Worm (Caenorhabditis elegans) whole organism, late embryonic: ENCODE measurements around the gene tftc-3.

Experiments used
- C08G9.2 ChIP-seq: sonication (generic microtip); optimal IDR thresholded peaks from 2 replicates; lab custom pipeline; 2016; ENCODE audit warnings: mild to moderate bottlenecking, missing genetic modification characterization, moderate library complexity, missing compliant biosample characterization
- F13H6.1 ChIP-seq: sonication (generic microtip); optimal IDR thresholded peaks from 2 replicates; lab custom pipeline; 2016; ENCODE audit warnings: missing genetic modification characterization, missing compliant biosample characterization
- K02D7.2 ChIP-seq: sonication (generic microtip); optimal IDR thresholded peaks from 2 replicates; lab custom pipeline; 2017; ENCODE audit warnings: mild to moderate bottlenecking, missing genetic modification characterization, missing compliant biosample characterization
- K09A11.1 ChIP-seq: sonication (generic microtip); optimal IDR thresholded peaks from 2 replicates; lab custom pipeline; 2017; ENCODE audit warnings: antibody characterized with exemption, mild to moderate bottlenecking, missing genetic modification characterization, missing compliant biosample characterization; ENCODE audit not compliant: insufficient read depth
- Y22D7AL.16 ChIP-seq: sonication (generic microtip); optimal IDR thresholded peaks from 2 replicates; lab custom pipeline; 2016; ENCODE audit warnings: missing genetic modification characterization, missing compliant biosample characterization
- ama-1 ChIP-seq: fragments of 150-350 bp; optimal IDR thresholded peaks from 2 replicates; lab custom pipeline; 2014
- ceh-14 ChIP-seq: sonication (generic microtip); optimal IDR thresholded peaks from 2 replicates; lab custom pipeline; 2016; ENCODE audit warnings: missing genotype, missing genetic modification characterization, missing compliant biosample characterization
- ceh-18 ChIP-seq: sonication (generic microtip); optimal IDR thresholded peaks from 2 replicates; lab custom pipeline; 2016; ENCODE audit warnings: missing genetic modification characterization, missing compliant biosample characterization
- ceh-24 ChIP-seq: sonication (generic microtip); optimal IDR thresholded peaks from 2 replicates; lab custom pipeline; 2016; ENCODE audit warnings: mild to moderate bottlenecking, missing genetic modification characterization, missing compliant biosample characterization
- ceh-34 ChIP-seq: sonication (generic microtip); optimal IDR thresholded peaks from 2 replicates; lab custom pipeline; 2016; ENCODE audit warnings: mild to moderate bottlenecking, missing genetic modification characterization, missing compliant biosample characterization
- ceh-45 ChIP-seq: fragments of 200-800 bp; sonication (Bioruptor generic); IDR thresholded peaks from 2 replicates; pipeline ENCODE4 v1.3.6; 2022; ENCODE audit warnings: missing genetic modification reagents, missing genetic modification characterization, missing compliant biosample characterization
- che-1 ChIP-seq: sonication (generic microtip); optimal IDR thresholded peaks from 2 replicates; lab custom pipeline; 2016; ENCODE audit warnings: mild to moderate bottlenecking, missing genetic modification characterization, missing compliant biosample characterization
- dve-1 ChIP-seq: sonication (generic microtip); optimal IDR thresholded peaks from 2 replicates; lab custom pipeline; 2017; ENCODE audit warnings: antibody characterized with exemption, mild to moderate bottlenecking, missing genetic modification characterization, missing compliant biosample characterization
- elt-2 ChIP-seq: sonication (generic microtip); optimal IDR thresholded peaks from 2 replicates; lab custom pipeline; 2016; ENCODE audit warnings: missing genetic modification reagents, missing genetic modification characterization, missing compliant biosample characterization
- ets-4 ChIP-seq: sonication (generic microtip); optimal IDR thresholded peaks from 2 replicates; lab custom pipeline; 2016; ENCODE audit warnings: missing genetic modification characterization, missing compliant biosample characterization
- fkh-6 ChIP-seq: sonication (generic microtip); optimal IDR thresholded peaks from 2 replicates; lab custom pipeline; 2016; ENCODE audit warnings: missing genetic modification characterization, missing compliant biosample characterization
- gmeb-2 ChIP-seq: sonication (generic microtip); optimal IDR thresholded peaks from 2 replicates; lab custom pipeline; 2016; ENCODE audit warnings: missing genetic modification characterization, inconsistent platforms, missing compliant biosample characterization
- hlh-30 ChIP-seq: sonication (generic microtip); optimal IDR thresholded peaks from 2 replicates; lab custom pipeline; 2017; ENCODE audit warnings: antibody characterized with exemption, missing genetic modification characterization, missing compliant biosample characterization; ENCODE audit not compliant: insufficient read depth
- hlh-8 ChIP-seq: sonication (generic microtip); optimal IDR thresholded peaks from 2 replicates; lab custom pipeline; 2016; ENCODE audit warnings: missing genotype, missing genetic modification characterization, missing compliant biosample characterization
- lim-6 ChIP-seq: sonication (generic microtip); optimal IDR thresholded peaks from 2 replicates; lab custom pipeline; 2016; ENCODE audit warnings: missing genetic modification characterization, missing compliant biosample characterization
- lin-11 ChIP-seq: fragments of 200-800 bp; sonication (Bioruptor generic); optimal IDR thresholded peaks from 2 replicates; lab custom pipeline; 2018; ENCODE audit warnings: mild to moderate bottlenecking, missing genetic modification characterization, missing compliant biosample characterization
- mec-3 ChIP-seq: sonication (generic microtip); optimal IDR thresholded peaks from 2 replicates; lab custom pipeline; 2016; ENCODE audit warnings: borderline replicate concordance, missing genetic modification characterization, missing compliant biosample characterization
- nfya-1 ChIP-seq: sonication (generic microtip); optimal IDR thresholded peaks from 2 replicates; lab custom pipeline; 2017; ENCODE audit warnings: missing genetic modification characterization, mild to moderate bottlenecking, missing compliant biosample characterization, antibody characterized with exemption, moderate library complexity
- nhr-11 ChIP-seq: fragments of 150-350 bp; optimal IDR thresholded peaks from 2 replicates; lab custom pipeline; 2014; ENCODE audit warnings: missing biosample characterization, missing genetic modification characterization
- pat-9 ChIP-seq: fragments of 200-800 bp; sonication (Bioruptor generic); optimal IDR thresholded peaks from 2 replicates; lab custom pipeline; 2018; ENCODE audit warnings: mild to moderate bottlenecking, missing genetic modification characterization, moderate library complexity, missing compliant biosample characterization
- pha-4 ChIP-seq: fragments of 150-350 bp; optimal IDR thresholded peaks from 2 replicates; lab custom pipeline; 2018; ENCODE audit warnings: missing biosample characterization, missing genetic modification reagents, missing genetic modification characterization
- pqm-1 ChIP-seq: sonication (generic microtip); optimal IDR thresholded peaks from 2 replicates; lab custom pipeline; 2016; ENCODE audit warnings: missing genetic modification characterization, missing compliant biosample characterization
- pros-1 ChIP-seq: fragments of 150-350 bp; optimal IDR thresholded peaks from 2 replicates; lab custom pipeline; 2014; ENCODE audit warnings: missing biosample characterization, missing genetic modification reagents, missing genetic modification characterization
- ref-2 ChIP-seq: sonication (generic microtip); optimal IDR thresholded peaks from 2 replicates; lab custom pipeline; 2016; ENCODE audit warnings: missing genetic modification characterization, missing compliant biosample characterization
- rnt-1 ChIP-seq: sonication (generic microtip); optimal IDR thresholded peaks from 2 replicates; lab custom pipeline; 2016; ENCODE audit warnings: missing genetic modification characterization, missing compliant biosample characterization
- syd-9 ChIP-seq: sonication (generic microtip); optimal IDR thresholded peaks from 2 replicates; lab custom pipeline; 2016; ENCODE audit warnings: mild to moderate bottlenecking, missing genetic modification characterization, moderate library complexity, missing compliant biosample characterization
- tbx-7 ChIP-seq: sonication (generic microtip); optimal IDR thresholded peaks from 2 replicates; lab custom pipeline; 2016; ENCODE audit warnings: missing genotype, missing genetic modification characterization, missing compliant biosample characterization
- unc-3 ChIP-seq, 2 experiments: fragments of 200-800 bp in 1 of 2; sonication (Bioruptor generic) in 1 of 2; sonication (generic microtip) in 1 of 2; conservative IDR thresholded peaks in 1 of 2; optimal IDR thresholded peaks in 1 of 2; 2 replicates each; pipeline versions ENCODE4 v1.3.6 to Lab custom; 2016 to 2022; ENCODE audit warnings: missing compliant biosample characterization in 2 of 2, missing genetic modification characterization in 2 of 2, missing genetic modification reagents in 1 of 2
- unc-42 ChIP-seq: sonication (generic microtip); optimal IDR thresholded peaks from 2 replicates; lab custom pipeline; 2016; ENCODE audit warnings: missing genotype, missing genetic modification characterization, missing compliant biosample characterization

tftc-3 gene

DNA sequence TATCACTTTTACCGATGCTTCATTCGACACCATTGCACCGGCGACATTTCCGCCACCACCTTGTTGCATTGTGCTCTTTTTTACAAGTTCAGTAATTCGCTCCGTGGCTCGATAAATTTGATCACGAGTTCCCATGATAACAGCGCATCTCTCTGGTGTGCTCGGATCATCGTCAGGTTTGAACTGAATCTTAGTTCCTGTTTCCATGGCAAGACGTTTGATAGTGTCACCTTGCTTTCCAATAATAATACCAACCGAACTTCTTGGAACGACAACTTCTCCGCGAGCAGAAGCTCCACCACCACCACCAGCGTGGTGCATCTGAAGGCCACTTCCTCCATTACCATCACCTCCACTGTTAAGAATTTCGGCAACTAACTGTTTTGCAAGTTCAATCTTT is 27.0 kb upstream of the tftc-3 start:
- TF ChIP-seq pqm-1 (tag; lab: Kevin White, UChicago) (no peak), Y22D7AL.16 (tag; lab: Kevin White, UChicago) (no peak), F13H6.1 (tag; lab: Kevin White, UChicago) (no peak)

DNA sequence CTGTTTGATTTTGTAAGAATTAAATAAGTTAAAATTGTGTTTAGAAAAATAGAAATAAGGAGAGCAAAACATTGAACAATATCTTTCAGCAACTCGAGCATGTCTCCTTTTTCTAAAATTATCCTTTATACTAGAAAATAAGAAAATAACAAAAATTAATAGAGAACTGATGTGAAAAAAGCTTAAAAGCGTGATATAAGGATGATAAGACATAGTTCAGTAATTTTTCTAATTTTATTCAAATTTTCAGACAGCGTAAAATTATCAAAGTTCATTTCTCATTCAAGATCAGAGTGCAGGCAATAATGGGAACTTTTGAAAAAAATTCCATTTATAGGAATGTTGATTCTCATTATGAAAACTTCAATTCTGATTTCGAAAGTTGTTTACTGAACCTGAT is 23.2 kb upstream of the tftc-3 start, which contains the start of gene str-182:
TSS of gene str-182 (minus strand) at position 101 of the 400 bp plus-strand sequence.
- TF ChIP-seq C08G9.2 (tag; lab: Kevin White, UChicago) (no peak), ceh-18 (tag; lab: Kevin White, UChicago) (no peak)

DNA sequence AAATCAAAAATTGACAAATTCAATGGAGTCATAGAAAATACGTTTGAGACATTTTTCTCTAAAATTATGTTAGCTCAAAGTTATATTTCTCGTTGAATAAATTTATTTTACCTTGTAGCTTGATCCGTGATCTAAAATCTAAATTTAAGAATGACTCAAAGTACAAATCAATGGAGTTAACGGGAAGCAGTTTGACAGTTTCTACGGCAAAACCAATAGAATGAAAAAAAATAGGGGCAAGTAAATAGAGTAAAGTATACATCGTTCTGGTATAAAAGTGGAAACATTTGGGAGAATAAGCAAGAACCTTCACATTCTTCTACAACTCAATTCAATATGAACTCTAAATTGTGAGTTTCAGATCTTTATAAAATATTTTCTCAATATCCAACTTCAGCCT is 20.8 kb upstream of the tftc-3 start, which contains the start of gene fipr-6:
TSS of gene fipr-6 (plus strand) at position 301 of the 400 bp plus-strand sequence.
- TF ChIP-seq pros-1 (tag; lab: Kevin White, UChicago) (no peak), fkh-6 (tag; lab: Kevin White, UChicago) (no peak), elt-2 (tag; lab: Kevin White, UChicago) (no peak), ets-4 (tag; lab: Kevin White, UChicago) (no peak), mec-3 (no peak), rnt-1 (tag; lab: Kevin White, UChicago) (no peak), ceh-14 (tag; lab: Kevin White, UChicago) (no peak), unc-3 (GFP tag; conservative IDR thresholded peaks at IDR 0.05; lab: Robert Waterston, UW) (no peak), unc-3 (tag; optimal IDR thresholded peaks at IDR 0.05; lab: Kevin White, UChicago) (no peak), ceh-24 (tag; lab: Kevin White, UChicago) (no peak), che-1 (tag; lab: Kevin White, UChicago) (no peak), K09A11.1 (tag; lab: Kevin White, UChicago) (no peak), hlh-8 (tag; lab: Kevin White, UChicago) (no peak), lin-11 (tag; lab: Kevin White, UChicago) (no peak), ceh-34 (no peak), pha-4 (tag; lab: Kevin White, UChicago) (no peak), nfya-1 (tag; lab: Kevin White, UChicago) (no peak), lim-6 (tag; lab: Kevin White, UChicago) (no peak), syd-9 (no peak)

DNA sequence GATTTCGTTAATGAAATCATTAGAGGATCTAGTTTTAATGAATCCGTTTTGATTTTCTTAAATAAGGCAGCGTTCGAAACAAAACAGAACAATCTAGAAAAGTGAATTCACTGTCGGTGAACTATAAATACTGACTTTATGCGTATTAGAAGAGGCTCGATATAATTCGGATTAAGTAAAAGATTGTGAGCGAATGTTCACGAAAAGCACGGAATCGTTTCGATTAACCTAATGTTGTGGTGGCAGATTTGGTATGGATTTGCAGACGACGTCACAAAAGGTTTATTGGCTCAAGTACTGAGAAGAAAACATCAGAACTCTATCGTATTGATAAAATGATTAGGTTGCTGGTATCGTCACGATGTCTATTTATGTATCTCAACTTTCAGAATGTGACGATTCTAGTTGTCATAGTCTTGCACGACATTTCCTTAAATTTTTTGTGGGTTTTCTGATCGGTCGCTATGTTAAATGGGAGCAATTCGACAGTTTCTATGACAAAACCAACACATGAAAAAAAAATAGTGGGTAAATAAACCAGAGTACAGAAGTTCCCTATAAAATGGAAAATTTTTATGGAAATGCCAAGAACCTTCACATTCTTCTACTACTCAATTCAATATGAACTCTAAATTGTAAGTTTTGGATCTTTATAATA is 19.2 kb upstream of the tftc-3 start, which contains the start of the genes pyt-1 and fipr-7:
TSS of gene pyt-1 (minus strand) at position 101 of the 658 bp plus-strand sequence.
TSS of gene fipr-7 (plus strand) at position 608 of the 658 bp plus-strand sequence.
- TF ChIP-seq lin-11 (tag; lab: Kevin White, UChicago) (no peak), hlh-30 (no peak), pat-9 (no peak), nhr-11 (tag; lab: Kevin White, UChicago) (no peak), nfya-1 (tag; lab: Kevin White, UChicago) (no peak), F13H6.1 (tag; lab: Kevin White, UChicago) (no peak), dve-1 (no peak), K02D7.2 (tag; lab: Kevin White, UChicago) (no peak)

DNA sequence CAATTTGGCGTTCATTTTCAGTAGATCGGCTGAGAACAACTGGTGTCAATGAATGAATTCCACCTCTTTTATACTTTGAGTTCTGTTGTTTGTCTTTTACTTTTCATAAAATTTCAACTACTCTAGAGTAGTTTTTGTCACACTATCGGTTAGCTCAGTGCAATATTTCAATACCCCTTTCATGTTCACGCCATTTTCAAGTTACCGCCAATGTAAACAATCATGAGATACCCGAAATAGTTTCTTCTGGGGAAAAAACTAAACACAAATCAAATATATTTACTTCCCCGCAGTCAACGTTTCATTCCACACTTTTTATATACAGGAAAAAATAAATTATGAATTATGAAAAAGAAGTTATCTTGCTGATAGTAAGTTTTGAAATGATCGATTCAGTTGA is 18.2 kb upstream of the tftc-3 start, which contains the start of gene fipr-4:
TSS of gene fipr-4 (minus strand) at position 101 of the 400 bp plus-strand sequence.
- no peak for TF ChIP-seq gmeb-2 (tag; lab: Kevin White, UChicago)
- TF ChIP-seq hlh-8 (tag; lab: Kevin White, UChicago) = no peak
- no peak for TF ChIP-seq tbx-7 (tag; lab: Kevin White, UChicago)
- TF ChIP-seq ama-1 (lab: Kevin White, UChicago) = no peak
- TF ChIP-seq ref-2 (tag; lab: Kevin White, UChicago) = no peak
- TF ChIP-seq unc-42 (tag; lab: Kevin White, UChicago) = no peak
- no peak for TF ChIP-seq che-1 (tag; lab: Kevin White, UChicago)
- TF ChIP-seq F13H6.1 (tag; lab: Kevin White, UChicago) = no peak
- no peak for TF ChIP-seq ceh-45 (GFP tag; lab: Robert Waterston, UW)
- TF ChIP-seq mec-3 = no peak
- no peak for TF ChIP-seq lim-6 (tag; lab: Kevin White, UChicago)
